Fruit fly (Drosophila melanogaster) whole organism, pupa: Measurements from ENCODE around the gene ksr.

ENCODE experiments used
- CG10348 ChIP-seq: fragments of 200-800 bp; sonication (Bioruptor generic); IDR thresholded peaks from 2 replicates; pipeline ENCODE4 v1.3.6; 2022; ENCODE audit warnings: missing biosample characterization, missing genetic modification characterization
- CG12605 ChIP-seq: fragments of 200-800 bp; sonication (Bioruptor generic); IDR thresholded peaks from 2 replicates; pipeline ENCODE4 v1.3.6; 2022; ENCODE audit warnings: missing biosample characterization, missing genetic modification characterization
- CG13204 ChIP-seq: fragments of 200-800 bp; sonication (Bioruptor generic); optimal IDR thresholded peaks from 2 replicates; lab custom pipeline; 2018; ENCODE audit warnings: missing biosample characterization, mild to moderate bottlenecking, missing genetic modification characterization, moderate library complexity
- CG14655 ChIP-seq: fragments of 200-800 bp; sonication (Bioruptor generic); optimal IDR thresholded peaks from 3 replicates; lab custom pipeline; 2017; ENCODE audit warnings: mild to moderate bottlenecking, missing biosample characterization, missing genetic modification reagents, missing genetic modification characterization
- CG15710 ChIP-seq: fragments of 200-800 bp; sonication (Bioruptor generic); optimal IDR thresholded peaks from 2 replicates; lab custom pipeline; 2018; ENCODE audit warnings: missing biosample characterization, mild to moderate bottlenecking, missing genetic modification characterization, moderate library complexity
- CG17806 ChIP-seq: fragments of 200-800 bp; sonication (Bioruptor generic); optimal IDR thresholded peaks from 2 replicates; lab custom pipeline; 2018; ENCODE audit warnings: missing biosample characterization, mild to moderate bottlenecking, missing genetic modification characterization, moderate library complexity
- CG32121 ChIP-seq: fragments of 200-800 bp; sonication (Bioruptor generic); IDR thresholded peaks from 2 replicates; pipeline ENCODE4 v1.3.6; 2022; ENCODE audit warnings: missing biosample characterization, missing genetic modification characterization
- CG34367 ChIP-seq: fragments of 200-800 bp; sonication (Bioruptor generic); optimal IDR thresholded peaks from 2 replicates; lab custom pipeline; 2018; ENCODE audit warnings: missing biosample characterization, mild to moderate bottlenecking, missing genetic modification characterization
- CG4496 ChIP-seq: fragments of 200-800 bp; sonication (Bioruptor generic); IDR thresholded peaks from 3 replicates; pipeline ENCODE4 v1.3.6; 2022; ENCODE audit warnings: missing biosample characterization, missing genetic modification characterization
- CG8159 ChIP-seq: fragments of 200-800 bp; sonication (Bioruptor generic); optimal IDR thresholded peaks from 3 replicates; lab custom pipeline; 2018; ENCODE audit warnings: missing biosample characterization, mild to moderate bottlenecking, missing genetic modification characterization, moderate library complexity
- CG8301 ChIP-seq: fragments of 200-800 bp; sonication (Bioruptor generic); optimal IDR thresholded peaks from 2 replicates; lab custom pipeline; 2018; ENCODE audit warnings: missing biosample characterization, mild to moderate bottlenecking, missing genetic modification characterization
- CG9948 ChIP-seq: fragments of 200-800 bp; sonication (Bioruptor generic); optimal IDR thresholded peaks from 2 replicates; lab custom pipeline; 2018; ENCODE audit warnings: missing biosample characterization, mild to moderate bottlenecking, missing genetic modification characterization, moderate library complexity
- D1 ChIP-seq: fragments of 200-800 bp; sonication (Bioruptor generic); optimal IDR thresholded peaks from 2 replicates; lab custom pipeline; 2018; ENCODE audit warnings: missing biosample characterization, mild to moderate bottlenecking, missing genetic modification characterization, moderate library complexity
- Ets98B ChIP-seq: fragments of 200-800 bp; sonication (Bioruptor generic); IDR thresholded peaks from 2 replicates; pipeline ENCODE4 v1.3.6; 2022; ENCODE audit warnings: missing biosample characterization, missing genetic modification characterization
- Pif1A ChIP-seq: fragments of 200-800 bp; sonication (Bioruptor generic); optimal IDR thresholded peaks from 3 replicates; lab custom pipeline; 2016; ENCODE audit warnings: missing biosample characterization, missing genetic modification characterization
- Pif1B ChIP-seq: fragments of 200-800 bp; sonication (Bioruptor generic); optimal IDR thresholded peaks from 3 replicates; lab custom pipeline; 2016; ENCODE audit warnings: missing biosample characterization, missing genetic modification characterization
- Snoo ChIP-seq: fragments of 200-800 bp; sonication (Bioruptor generic); optimal IDR thresholded peaks from 3 replicates; lab custom pipeline; 2017; ENCODE audit warnings: missing biosample characterization, mild to moderate bottlenecking, missing genetic modification characterization, inconsistent platforms
- fd96Ca ChIP-seq: fragments of 200-800 bp; sonication (Bioruptor generic); IDR thresholded peaks from 3 replicates; pipeline ENCODE4 v1.3.6; 2022; ENCODE audit warnings: missing biosample characterization, missing genetic modification characterization
- gl ChIP-seq: fragments of 200-800 bp; sonication (Bioruptor generic); optimal IDR thresholded peaks from 2 replicates; lab custom pipeline; 2018; ENCODE audit warnings: missing biosample characterization, mild to moderate bottlenecking, missing genetic modification characterization
- rn ChIP-seq: fragments of 200-800 bp; sonication (Bioruptor generic); IDR thresholded peaks from 2 replicates; pipeline ENCODE4 v1.3.6; 2022; ENCODE audit warnings: missing biosample characterization, missing genetic modification characterization

Gene ksr

DNA sequence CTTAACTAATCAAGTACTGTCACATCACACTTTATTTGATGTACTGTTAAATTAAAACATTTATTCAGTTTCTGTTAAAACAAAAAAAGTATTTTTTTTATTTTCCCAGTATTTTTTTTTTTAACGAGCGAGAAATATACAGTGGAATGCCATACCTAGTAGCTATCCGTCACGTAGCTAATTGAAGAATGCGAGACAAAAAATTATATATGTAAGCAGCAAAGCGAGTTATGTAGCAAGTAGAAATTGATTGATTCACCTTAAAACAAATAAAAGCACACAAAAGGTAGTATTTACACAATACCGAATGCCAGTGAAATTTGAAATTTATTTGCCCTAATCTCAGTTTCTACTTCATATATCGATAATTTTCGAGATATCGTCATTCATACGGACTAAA lies 45.0 kb downstream of the ksr start:
- TF ChIP-seq CG15710 (tag; lab: Kevin White, UChicago) (no peak), rn (GFP tag; lab: Robert Waterston, UW) (no peak), CG10348 (GFP tag; lab: Robert Waterston, UW) (no peak), CG8301 (tag; lab: Kevin White, UChicago) (no peak)

DNA sequence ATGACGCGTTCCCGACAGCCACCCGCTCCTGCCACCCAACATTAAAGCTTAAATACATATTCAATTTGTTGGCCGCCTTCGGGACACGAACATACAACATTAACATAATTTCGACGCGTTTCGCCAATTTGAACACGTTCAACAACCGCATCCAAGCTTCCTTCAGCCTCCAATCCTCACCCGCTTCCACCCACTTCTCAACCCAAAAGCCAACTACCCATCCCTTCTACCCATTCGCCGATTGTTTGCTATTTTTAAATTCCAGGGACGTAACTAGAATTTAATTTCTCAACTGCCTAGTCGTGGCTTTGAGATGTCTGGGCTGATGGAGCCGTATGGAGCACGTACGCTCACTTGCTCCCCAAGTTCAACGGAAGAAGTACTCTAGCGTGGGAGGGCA lies 53.9 kb downstream of the ksr start:
- TF ChIP-seq CG12605 (GFP tag; lab: Robert Waterston, UW) (no peak), D1 (tag; lab: Kevin White, UChicago) (no peak), CG32121 (no peak), CG14655 (GFP tag; lab: Kevin White, UChicago) (no peak), CG34367 (no peak), gl (no peak), CG4496 (GFP tag; lab: Robert Waterston, UW) (no peak), rn (GFP tag; lab: Robert Waterston, UW) (no peak), fd96Ca (no peak), CG8159 (tag; lab: Kevin White, UChicago) (no peak), Snoo (no peak), Pif1A (GFP tag; lab: Kevin White, UChicago) (no peak), CG17806 (tag; lab: Kevin White, UChicago) (no peak), CG8301 (tag; lab: Kevin White, UChicago) (no peak), CG10348 (GFP tag; lab: Robert Waterston, UW) (no peak), CG13204 (no peak), Pif1B (GFP tag; lab: Kevin White, UChicago) (no peak), CG9948 (tag; lab: Kevin White, UChicago) (no peak), Ets98B (GFP tag; lab: Robert Waterston, UW) (no peak), CG15710 (tag; lab: Kevin White, UChicago) (no peak)
